Worm (Caenorhabditis elegans): ENCODE measurements around the gene sru-23.

sru-23 gene

DNA sequence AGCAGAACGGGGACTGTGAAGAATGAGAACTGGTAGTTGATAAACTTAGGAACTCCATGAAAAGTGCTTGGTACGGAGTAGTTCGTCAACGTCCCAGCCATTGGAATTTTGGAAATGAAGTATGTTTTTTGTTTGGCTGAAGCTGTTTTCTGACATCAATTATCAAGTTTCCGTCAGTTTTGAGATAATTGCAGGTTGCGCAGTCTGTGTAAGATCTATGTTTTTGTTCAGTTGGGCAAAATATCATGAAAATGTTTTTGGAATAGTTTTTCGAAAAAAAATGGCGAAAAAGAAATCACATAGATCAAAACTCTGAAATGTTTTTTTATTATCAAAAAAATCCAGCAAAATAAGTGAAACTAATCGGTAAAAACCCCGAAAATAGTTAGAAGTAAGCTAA lies 2.5 kb upstream of the sru-23 start, which contains the start of gene sru-22:
TSS of gene sru-22 (minus strand) at position 101 of the 400 bp plus-strand sequence.
- TF ChIP-seq nhr-71 (tag; optimal IDR thresholded peaks at IDR 0.05) (no peak), skn-1 (tag; optimal IDR thresholded peaks at IDR 0.05) (no peak), hpl-2 (GFP tag; optimal IDR thresholded peaks at IDR 0.05) (no peak), zag-1 (tag; optimal IDR thresholded peaks at IDR 0.05) (no peak), efl-1 (optimal IDR thresholded peaks at IDR 0.05) (no peak), efl-1 (GFP tag; optimal IDR thresholded peaks at IDR 0.05 in 1 of 2) (peak in 1 of 2 experiments; percentile 7)

DNA sequence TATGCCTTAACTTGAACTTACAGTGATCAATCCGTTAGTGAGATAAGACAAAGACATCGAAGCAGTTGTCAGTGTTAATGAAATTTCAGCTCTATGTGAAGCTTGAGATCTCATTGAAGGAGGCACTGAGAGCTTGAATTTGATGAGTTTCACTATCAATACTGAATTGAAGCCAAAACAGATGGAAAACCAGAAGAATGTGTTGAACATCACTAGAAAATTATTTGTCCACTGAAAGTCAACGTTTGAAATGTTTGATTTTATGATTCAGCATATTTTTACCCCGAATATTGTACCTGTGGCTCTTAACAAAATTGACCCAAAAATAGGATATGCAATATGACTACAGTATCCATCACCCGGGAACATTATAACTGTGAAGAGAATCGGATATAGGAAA lies 1.6 kb downstream of the sru-23 start:
- TF ChIP-seq nhr-237 (tag; optimal IDR thresholded peaks at IDR 0.05) (no peak), blmp-1 (tag; optimal IDR thresholded peaks at IDR 0.05) (no peak), nhr-90 (tag; optimal IDR thresholded peaks at IDR 0.05; ENCODE audit: poor library complexity) (no peak), aly-2 (tag; optimal IDR thresholded peaks at IDR 0.05) (no peak), mab-9 (GFP tag; IDR thresholded peaks at IDR 0.05) (no peak), skn-1 (tag; optimal IDR thresholded peaks at IDR 0.05) (no peak), C16A3.4 (tag; optimal IDR thresholded peaks at IDR 0.05) (no peak), tlp-1 (tag; optimal IDR thresholded peaks at IDR 0.05) (no peak)

DNA sequence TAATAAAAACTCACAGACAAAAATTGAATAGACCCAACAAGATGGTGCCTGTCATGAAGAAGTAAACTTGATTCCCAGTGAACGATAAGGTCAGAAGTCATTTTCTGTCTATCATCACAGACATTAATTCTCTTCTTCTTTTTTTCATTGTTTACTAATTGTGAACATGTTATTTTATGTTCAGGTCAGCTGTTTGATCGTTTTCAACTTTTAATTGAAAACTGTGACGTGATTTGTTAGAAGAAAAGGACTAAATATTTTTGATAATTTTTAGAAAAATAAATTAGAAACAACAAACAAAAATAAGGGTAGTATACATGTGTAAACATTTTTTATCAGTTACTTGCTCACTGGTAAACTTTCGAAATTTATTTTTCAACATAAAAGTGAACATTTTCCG lies 2.7 kb downstream of the sru-23 start, which contains the start of gene F36G9.7:
TSS of gene F36G9.7 (minus strand) at position 101 of the 400 bp plus-strand sequence.
- no peak for TF ChIP-seq fkh-8 (tag; optimal IDR thresholded peaks at IDR 0.05)
- TF ChIP-seq jun-1 (tag; optimal IDR thresholded peaks at IDR 0.05), result no peak
- no peak for TF ChIP-seq lin-15B (tag; optimal IDR thresholded peaks at IDR 0.05)
- TF ChIP-seq ceh-88 (GFP tag; IDR thresholded peaks at IDR 0.05), result no peak

DNA sequence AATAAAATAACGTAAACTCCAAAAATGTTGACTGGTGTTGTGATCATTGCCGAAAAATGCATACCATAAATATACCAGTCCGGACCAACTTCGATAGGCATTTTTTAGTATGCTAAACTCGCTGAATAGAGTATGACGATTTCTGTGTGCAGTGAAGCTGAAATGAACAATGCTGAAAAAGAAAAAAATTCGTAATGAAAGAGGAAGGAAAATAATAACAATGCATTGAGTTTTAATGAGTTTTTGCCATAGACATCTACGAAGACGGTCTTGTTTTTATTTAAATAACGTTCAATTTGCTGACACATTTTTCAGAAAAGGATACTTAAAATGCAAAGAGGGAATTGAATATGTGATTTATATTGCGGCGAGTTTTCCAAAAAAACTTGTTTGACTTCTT lies 4.8 kb downstream of the sru-23 start, which contains the start of gene sri-1:
TSS of gene sri-1 (minus strand) at position 101 of the 400 bp plus-strand sequence.
- no peak for TF ChIP-seq dpl-1 (GFP tag; optimal IDR thresholded peaks at IDR 0.05)
- TF ChIP-seq swsn-7 (tag; optimal IDR thresholded peaks at IDR 0.05), result no peak
- no peak for TF ChIP-seq nhr-11 (tag; optimal IDR thresholded peaks at IDR 0.05)
- TF ChIP-seq zag-1 (tag; optimal IDR thresholded peaks at IDR 0.05), result no peak
- TF ChIP-seq efl-3 (GFP tag; optimal IDR thresholded peaks at IDR 0.05), result no peak
- TF ChIP-seq lin-15B (tag; optimal IDR thresholded peaks at IDR 0.05), result no peak

DNA sequence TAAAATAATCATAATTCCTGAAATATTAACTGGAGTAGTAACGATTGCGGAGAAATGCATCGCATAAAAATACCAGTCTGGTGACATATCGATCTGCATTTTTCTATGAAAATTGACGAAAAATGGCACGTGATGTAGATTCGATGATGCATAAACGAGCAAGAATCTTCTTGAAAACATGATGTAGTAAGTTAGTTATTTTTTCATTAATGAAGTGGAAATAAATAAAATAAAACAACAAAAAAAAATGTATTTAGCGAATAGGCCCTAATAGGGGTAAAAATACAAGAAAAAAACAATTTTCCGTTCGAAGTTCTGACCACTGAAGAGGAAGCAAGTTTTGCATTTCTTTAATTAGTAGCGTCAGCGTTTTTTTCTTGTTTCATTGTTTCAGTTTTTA lies 7.3 kb downstream of the sru-23 start, which contains the start of gene sri-2:
TSS of gene sri-2 (minus strand) at position 101 of the 400 bp plus-strand sequence.
- peak; percentile 39 for TF ChIP-seq fkh-8 (tag; optimal IDR thresholded peaks at IDR 0.05)
- no peak for TF ChIP-seq unc-98 (GFP tag; IDR thresholded peaks at IDR 0.05)

DNA sequence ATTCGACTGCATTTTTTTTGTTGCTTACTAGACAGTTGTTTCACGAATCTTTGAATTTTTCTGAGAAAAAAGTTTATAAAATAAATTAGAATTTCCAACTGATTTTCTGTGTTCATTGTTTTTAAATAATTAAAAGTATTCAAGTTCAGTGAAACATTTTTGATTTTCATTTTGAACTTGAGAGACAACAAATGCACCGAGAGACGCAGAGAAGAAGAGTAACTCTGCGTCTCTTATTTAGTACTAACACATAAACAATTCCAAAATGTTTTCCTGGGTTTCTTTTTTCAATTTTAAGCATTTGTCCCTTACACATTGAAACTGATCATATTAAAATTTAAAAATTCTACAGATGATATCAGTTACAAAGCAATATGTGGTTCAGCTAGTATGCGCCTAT lies 12.9 kb downstream of the sru-23 start:
- TF ChIP-seq lin-14 (GFP tag; optimal IDR thresholded peaks at IDR 0.05) (peak; percentile 55), nhr-20 (tag; optimal IDR thresholded peaks at IDR 0.05) (peak; percentile 53), dsc-1 (tag; optimal IDR thresholded peaks at IDR 0.05) (no peak), nhr-85 (tag) (peak; percentile 87), efl-1 (optimal IDR thresholded peaks at IDR 0.05) (peak; percentile 35 to 41), efl-1 (GFP tag; optimal IDR thresholded peaks at IDR 0.05 in 1 of 2) (peak in 1 of 2 experiments; percentile 82), lsy-2 (tag; optimal IDR thresholded peaks at IDR 0.05) (peak; percentile 13 to 14), mep-1 (tag; optimal IDR thresholded peaks at IDR 0.05) (peak; percentile 8), pqm-1 (tag; optimal IDR thresholded peaks at IDR 0.05) (no peak)

DNA sequence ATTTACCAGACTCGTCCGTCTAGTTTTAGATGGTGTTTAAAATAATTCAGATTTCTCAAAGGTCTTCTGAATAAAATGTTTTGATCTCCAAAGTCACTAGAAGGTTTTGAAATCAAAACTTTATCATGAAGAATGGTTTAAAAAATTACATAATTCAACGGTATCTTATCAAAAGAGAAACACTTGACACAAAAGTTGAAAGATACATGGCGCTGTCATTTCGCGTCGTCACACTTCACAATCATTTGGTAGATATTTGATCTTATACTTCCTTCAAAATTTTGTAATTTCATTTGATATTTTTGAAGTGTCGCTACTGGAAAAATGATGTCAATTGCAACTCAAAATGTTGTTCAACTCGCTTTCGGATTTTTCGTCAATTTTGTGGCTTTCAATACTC lies 15.3 kb downstream of the sru-23 start, which contains the start of gene F36G9.3:
TSS of gene F36G9.3 (plus strand) at position 301 of the 400 bp plus-strand sequence.
- no peak for TF ChIP-seq vab-15 (tag; optimal IDR thresholded peaks at IDR 0.05)
- no peak for TF ChIP-seq aly-2 (tag; optimal IDR thresholded peaks at IDR 0.05)
- TF ChIP-seq dpl-1 (GFP tag; optimal IDR thresholded peaks at IDR 0.05), result no peak
- no peak for TF ChIP-seq hlh-17 (GFP tag; optimal IDR thresholded peaks at IDR 0.05; ENCODE audit: borderline replicate concordance)
- no peak for TF ChIP-seq nhr-11 (tag; optimal IDR thresholded peaks at IDR 0.05)
- no peak for TF ChIP-seq ceh-8 (GFP tag; optimal IDR thresholded peaks at IDR 0.05)
- no peak for TF ChIP-seq lin-39 (tag; optimal IDR thresholded peaks at IDR 0.05)
- no peak for TF ChIP-seq fkh-4 (tag; optimal IDR thresholded peaks at IDR 0.05; ENCODE audit: borderline replicate concordance)
- no peak for TF ChIP-seq C34B4.2 (tag; optimal IDR thresholded peaks at IDR 0.05)
- no peak for TF ChIP-seq nhr-85 (tag)
- no peak for TF ChIP-seq sox-4 (tag; optimal IDR thresholded peaks at IDR 0.05)
- TF ChIP-seq aha-1 (tag; optimal IDR thresholded peaks at IDR 0.05), result no peak
- no peak for TF ChIP-seq grh-1 (GFP tag; IDR thresholded peaks at IDR 0.05)
- TF ChIP-seq pag-3 (tag; optimal IDR thresholded peaks at IDR 0.05; ENCODE audit: borderline replicate concordance, insufficient read depth), result no peak
- TF ChIP-seq unc-130 (tag; optimal IDR thresholded peaks at IDR 0.05), result no peak
- no peak for TF ChIP-seq efl-3 (GFP tag; optimal IDR thresholded peaks at IDR 0.05)
- no peak for TF ChIP-seq dsc-1 (tag; optimal IDR thresholded peaks at IDR 0.05)

Measured in whole organism, L1 larva.